Worm (Caenorhabditis elegans): Measurements from ENCODE around the gene Y57G7A.1.

DNA sequence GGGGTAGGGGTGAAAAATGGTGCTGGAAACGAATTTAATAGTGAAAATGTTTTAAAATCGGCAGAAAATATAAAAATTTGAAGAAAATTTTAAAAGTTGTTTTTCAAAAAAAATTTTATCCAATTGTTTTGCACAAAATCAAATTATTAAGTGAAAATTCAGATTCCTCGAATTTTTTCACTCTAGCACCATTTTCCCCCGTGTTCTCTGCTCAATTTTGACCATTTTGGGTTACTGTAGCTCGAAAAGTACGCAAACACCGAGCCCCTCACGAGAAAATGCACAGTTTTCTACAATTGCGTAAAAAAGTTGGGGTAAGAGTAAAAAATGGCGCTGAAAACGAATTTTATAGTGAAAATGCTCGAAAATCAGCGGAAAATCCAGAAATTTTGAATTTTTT lies 31.6 kb downstream of the Y57G7A.1 start:
- TF ChIP-seq nhr-28 (tag; optimal IDR thresholded peaks at IDR 0.05) (no peak), nhr-12 (tag; optimal IDR thresholded peaks at IDR 0.05) (no peak), bed-3 (GFP tag; optimal IDR thresholded peaks at IDR 0.05) (no peak), nhr-76 (tag; optimal IDR thresholded peaks at IDR 0.05) (no peak), nhr-237 (tag; optimal IDR thresholded peaks at IDR 0.05) (no peak), lin-13 (tag; optimal IDR thresholded peaks at IDR 0.05) (no peak), ztf-11 (tag; optimal IDR thresholded peaks at IDR 0.05) (no peak), snpc-4 (tag; optimal IDR thresholded peaks at IDR 0.05) (no peak), elt-3 (tag; optimal IDR thresholded peaks at IDR 0.05) (no peak), unc-62 (GFP tag; optimal IDR thresholded peaks at IDR 0.05) (no peak), pha-4 (tag; optimal IDR thresholded peaks at IDR 0.05) (no peak), hlh-1 (tag; optimal IDR thresholded peaks at IDR 0.05) (no peak)
